Worm (Caenorhabditis elegans): ENCODE data around the gene gln-6.

gln-6 gene

DNA sequence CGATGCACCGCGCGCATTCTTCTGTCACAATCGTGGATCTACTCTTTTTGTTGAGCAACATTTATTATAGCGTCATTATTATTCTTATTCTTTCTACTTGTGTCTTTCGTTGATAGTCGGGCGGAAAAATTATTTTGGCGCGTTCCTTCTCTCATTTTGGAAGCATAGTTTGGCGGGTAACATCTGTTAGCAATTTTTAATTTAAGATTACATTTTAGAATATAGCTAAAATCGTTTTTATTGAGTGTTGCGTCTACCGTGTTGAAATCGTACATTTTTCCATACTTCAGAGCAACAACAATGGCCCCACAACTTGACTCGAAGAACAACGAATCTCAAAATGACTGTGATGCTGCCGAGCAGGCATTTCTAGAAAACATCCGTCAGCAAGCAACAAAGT is 50.1 kb downstream of the gln-6 start, which contains the start of gene sdz-36:
TSS of gene sdz-36 (plus strand) at position 301 of the 400 bp plus-strand sequence.
- TF ChIP-seq dao-5 (tag; optimal IDR thresholded peaks at IDR 0.05), result no peak
- no peak for TF ChIP-seq W03F9.2 (tag; optimal IDR thresholded peaks at IDR 0.05)
